Worm (Caenorhabditis elegans) whole organism, young adult: ENCODE measurements around the gene erfa-3.

Source experiments
- B0019.2 ChIP-seq: fragments of 200-800 bp; sonication (Bioruptor generic); conservative IDR thresholded peaks from 2 replicates; pipeline ENCODE4 v1.3.6; 2022; ENCODE audit warnings: missing genetic modification reagents, missing genetic modification characterization, missing compliant biosample characterization
- C17E4.6 ChIP-seq: fragments of 200-800 bp; sonication (Bioruptor generic); IDR thresholded peaks from 2 replicates; pipeline ENCODE4 v1.3.6; 2022; ENCODE audit warnings: missing genetic modification reagents, missing genetic modification characterization, missing compliant biosample characterization
- F10E7.11 ChIP-seq: sonication (generic microtip); optimal IDR thresholded peaks from 2 replicates; lab custom pipeline; 2017; ENCODE audit warnings: mild to moderate bottlenecking, missing genetic modification characterization, moderate library complexity, missing compliant biosample characterization
- F22D6.2 ChIP-seq: sonication (generic microtip); optimal IDR thresholded peaks from 2 replicates; lab custom pipeline; 2016; ENCODE audit warnings: mild to moderate bottlenecking, missing genetic modification characterization, missing compliant biosample characterization
- F23B12.7 ChIP-seq: sonication (generic microtip); optimal IDR thresholded peaks from 2 replicates; lab custom pipeline; 2017; ENCODE audit warnings: missing genetic modification characterization, mild to moderate bottlenecking, missing compliant biosample characterization, antibody characterized with exemption, moderate library complexity; ENCODE audit not compliant: insufficient read depth
- F52B5.7 ChIP-seq: sonication (generic microtip); optimal IDR thresholded peaks from 2 replicates; lab custom pipeline; 2016; ENCODE audit warnings: mild to moderate bottlenecking, missing genetic modification characterization, missing compliant biosample characterization
- T26A5.8 ChIP-seq: sonication (generic microtip); optimal IDR thresholded peaks from 2 replicates; lab custom pipeline; 2016; ENCODE audit warnings: missing genetic modification characterization, missing compliant biosample characterization
- Y53F4B.3 ChIP-seq: fragments of 200-800 bp; sonication (Bioruptor generic); IDR thresholded peaks from 2 replicates; pipeline ENCODE4 v1.3.6; 2022; ENCODE audit warnings: missing genetic modification reagents, missing genetic modification characterization, missing compliant biosample characterization
- Y53G8AR.9 ChIP-seq: fragments of 200-800 bp; sonication (Bioruptor generic); conservative IDR thresholded peaks from 2 replicates; pipeline ENCODE4 v1.3.6; 2022; ENCODE audit warnings: missing genetic modification reagents, missing genetic modification characterization, missing compliant biosample characterization
- Y56A3A.18 ChIP-seq: fragments of 200-800 bp; sonication (Bioruptor generic); IDR thresholded peaks from 2 replicates; pipeline ENCODE4 v1.3.6; 2022; ENCODE audit warnings: missing genetic modification reagents, missing genetic modification characterization, missing compliant biosample characterization
- Y79H2A.3 ChIP-seq: fragments of 200-800 bp; sonication (Bioruptor generic); conservative IDR thresholded peaks from 2 replicates; pipeline ENCODE4 v1.3.6; 2022; ENCODE audit warnings: missing genetic modification reagents, missing genetic modification characterization, missing compliant biosample characterization
- Y95B8A.8 ChIP-seq: fragments of 200-800 bp; sonication (Bioruptor generic); IDR thresholded peaks from 2 replicates; pipeline ENCODE4 v1.3.6; 2022; ENCODE audit warnings: missing genetic modification reagents, missing genetic modification characterization, missing compliant biosample characterization
- ZK185.1 ChIP-seq: sonication (generic microtip); optimal IDR thresholded peaks from 2 replicates; lab custom pipeline; 2016; ENCODE audit warnings: mild to moderate bottlenecking, missing genetic modification characterization, missing compliant biosample characterization; ENCODE audit not compliant: poor library complexity, severe bottlenecking
- ama-1 ChIP-seq, 3 experiments: fragments of 150-350 bp in 1 of 3; sonication (generic microtip) in 2 of 3; optimal IDR thresholded peaks; 2 replicates each; lab custom pipeline; 2014 to 2018; ENCODE audit warnings: missing biosample characterization in 2 of 3, missing genetic modification characterization in 2 of 3, missing genetic modification reagents in 2 of 3
- attf-3 ChIP-seq: fragments of 200-800 bp; sonication (Bioruptor generic); conservative IDR thresholded peaks from 2 replicates; pipeline ENCODE4 v1.3.6; 2022; ENCODE audit warnings: missing genetic modification reagents, missing genetic modification characterization, missing compliant biosample characterization
- attf-6 ChIP-seq: fragments of 200-800 bp; sonication (Bioruptor generic); IDR thresholded peaks from 2 replicates; pipeline ENCODE4 v1.3.6; 2022; ENCODE audit warnings: missing genetic modification reagents, missing genetic modification characterization, missing compliant biosample characterization
- bed-1 ChIP-seq: fragments of 200-800 bp; sonication (Bioruptor generic); IDR thresholded peaks from 2 replicates; pipeline ENCODE4 v1.3.6; 2022; ENCODE audit warnings: missing genetic modification reagents, missing genetic modification characterization, missing compliant biosample characterization
- bed-2 ChIP-seq: fragments of 200-800 bp; sonication (Bioruptor generic); IDR thresholded peaks from 2 replicates; pipeline ENCODE4 v1.3.6; 2022; ENCODE audit warnings: missing genetic modification reagents, missing genetic modification characterization, missing compliant biosample characterization
- cebp-2 ChIP-seq: fragments of 200-800 bp; sonication (Bioruptor generic); IDR thresholded peaks from 2 replicates; pipeline ENCODE4 v1.3.6; 2022; ENCODE audit warnings: missing genetic modification characterization, missing compliant biosample characterization
- dox-1 ChIP-seq: fragments of 200-800 bp; sonication (Bioruptor generic); IDR thresholded peaks from 2 replicates; pipeline ENCODE4 v1.3.6; 2022; ENCODE audit warnings: missing genetic modification reagents, missing genetic modification characterization, missing compliant biosample characterization
- egl-18 ChIP-seq: fragments of 200-800 bp; sonication (Bioruptor generic); IDR thresholded peaks from 2 replicates; pipeline ENCODE4 v1.3.6; 2022; ENCODE audit warnings: missing genetic modification reagents, missing genetic modification characterization, missing compliant biosample characterization
- egl-44 ChIP-seq: fragments of 200-800 bp; sonication (Bioruptor generic); IDR thresholded peaks from 2 replicates; pipeline ENCODE4 v1.3.6; 2022; ENCODE audit warnings: missing genetic modification reagents, missing genetic modification characterization, missing compliant biosample characterization
- ekl-4 ChIP-seq: fragments of 200-800 bp; sonication (Bioruptor generic); IDR thresholded peaks from 2 replicates; pipeline ENCODE4 v1.3.6; 2022; ENCODE audit warnings: missing genetic modification reagents, missing genetic modification characterization, missing compliant biosample characterization
- him-1 ChIP-seq: sonication (generic microtip); optimal IDR thresholded peaks from 2 replicates; lab custom pipeline; 2016; ENCODE audit warnings: missing genotype, missing genetic modification reagents, missing genetic modification characterization, missing compliant biosample characterization
- hlh-26 ChIP-seq: fragments of 200-800 bp; sonication (Bioruptor generic); conservative IDR thresholded peaks from 2 replicates; pipeline ENCODE4 v1.3.6; 2022; ENCODE audit warnings: missing genetic modification reagents, missing genetic modification characterization, missing compliant biosample characterization
- hmg-20 ChIP-seq: fragments of 200-800 bp; sonication (Bioruptor generic); IDR thresholded peaks from 2 replicates; pipeline ENCODE4 v1.3.6; 2022; ENCODE audit warnings: missing genetic modification reagents, missing genetic modification characterization, missing compliant biosample characterization
- lin-40 ChIP-seq: sonication (generic microtip); optimal IDR thresholded peaks from 2 replicates; lab custom pipeline; 2016; ENCODE audit warnings: missing genetic modification characterization, mild to moderate bottlenecking, missing compliant biosample characterization, missing genotype, missing genetic modification reagents
- lir-1 ChIP-seq: fragments of 200-800 bp; sonication (Bioruptor generic); conservative IDR thresholded peaks from 2 replicates; pipeline ENCODE4 v1.3.6; 2022; ENCODE audit warnings: missing genetic modification reagents, missing genetic modification characterization, missing compliant biosample characterization
- lsl-1 ChIP-seq: fragments of 200-800 bp; sonication (Bioruptor generic); optimal IDR thresholded peaks from 2 replicates; lab custom pipeline; 2018; ENCODE audit warnings: mild to moderate bottlenecking, missing genetic modification characterization, moderate library complexity, missing compliant biosample characterization
- lsy-27 ChIP-seq: sonication (generic microtip); optimal IDR thresholded peaks from 2 replicates; lab custom pipeline; 2017; ENCODE audit warnings: missing genetic modification characterization, mild to moderate bottlenecking, missing compliant biosample characterization, antibody characterized with exemption, missing genotype, borderline replicate concordance; ENCODE audit not compliant: insufficient read depth
- madf-3 ChIP-seq: fragments of 200-800 bp; sonication (Bioruptor generic); IDR thresholded peaks from 2 replicates; pipeline ENCODE4 v1.3.6; 2022; ENCODE audit warnings: missing genetic modification reagents, missing genetic modification characterization, missing compliant biosample characterization
- mel-28 ChIP-seq: sonication (generic microtip); optimal IDR thresholded peaks from 2 replicates; lab custom pipeline; 2016; ENCODE audit warnings: borderline replicate concordance, mild to moderate bottlenecking, missing genetic modification characterization, missing compliant biosample characterization
- mes-4 ChIP-seq: sonication (generic microtip); optimal IDR thresholded peaks from 2 replicates; lab custom pipeline; 2016; ENCODE audit warnings: missing genotype, missing genetic modification characterization, missing compliant biosample characterization
- nfya-1 ChIP-seq: sonication (generic microtip); optimal IDR thresholded peaks from 2 replicates; lab custom pipeline; 2017; ENCODE audit warnings: antibody characterized with exemption, missing compliant biosample characterization, missing genetic modification characterization, borderline replicate concordance; ENCODE audit not compliant: insufficient read depth
- nfyb-1 ChIP-seq: fragments of 200-800 bp; sonication (Bioruptor generic); IDR thresholded peaks from 2 replicates; pipeline ENCODE4 v1.3.6; 2022; ENCODE audit warnings: missing genetic modification reagents, missing genetic modification characterization, missing compliant biosample characterization
- nhr-120 ChIP-seq: fragments of 200-800 bp; sonication (Bioruptor generic); IDR thresholded peaks from 2 replicates; pipeline ENCODE4 v1.3.6; 2022; ENCODE audit warnings: missing genetic modification characterization, missing compliant biosample characterization
- nhr-179 ChIP-seq: sonication (generic microtip); optimal IDR thresholded peaks from 2 replicates; lab custom pipeline; 2016; ENCODE audit warnings: mild to moderate bottlenecking, missing genetic modification characterization, missing compliant biosample characterization
- pbrm-1 ChIP-seq: fragments of 200-800 bp; sonication (Bioruptor generic); IDR thresholded peaks from 2 replicates; pipeline ENCODE4 v1.3.6; 2022; ENCODE audit warnings: missing genetic modification reagents, missing genetic modification characterization, missing compliant biosample characterization
- rcor-1 ChIP-seq: fragments of 200-800 bp; sonication (Bioruptor generic); IDR thresholded peaks from 2 replicates; pipeline ENCODE4 v1.3.6; 2022; ENCODE audit warnings: missing genetic modification reagents, missing genetic modification characterization, missing compliant biosample characterization
- snpc-1.3 ChIP-seq: sonication (generic microtip); optimal IDR thresholded peaks from 2 replicates; lab custom pipeline; 2017; ENCODE audit warnings: missing genetic modification characterization, mild to moderate bottlenecking, missing compliant biosample characterization, antibody characterized with exemption, moderate library complexity, missing genotype, missing genetic modification reagents; ENCODE audit not compliant: insufficient read depth
- sptf-2 ChIP-seq: fragments of 200-800 bp; sonication (Bioruptor generic); optimal IDR thresholded peaks from 2 replicates; lab custom pipeline; 2018; ENCODE audit warnings: mild to moderate bottlenecking, missing genetic modification characterization, missing compliant biosample characterization
- tbp1 ChIP-seq: fragments of 200-800 bp; sonication (Bioruptor generic); optimal IDR thresholded peaks from 2 replicates; lab custom pipeline; 2018; ENCODE audit warnings: mild to moderate bottlenecking, missing genetic modification characterization, missing compliant biosample characterization
- unc-130 ChIP-seq: sonication (generic microtip); optimal IDR thresholded peaks from 2 replicates; lab custom pipeline; 2016; ENCODE audit warnings: missing genetic modification reagents, missing genetic modification characterization, missing compliant biosample characterization
- xnd-1 ChIP-seq: sonication (generic microtip); optimal IDR thresholded peaks from 2 replicates; lab custom pipeline; 2016; ENCODE audit warnings: missing genotype, missing genetic modification reagents, missing genetic modification characterization, missing compliant biosample characterization
- ztf-22 ChIP-seq: fragments of 200-800 bp; sonication (Bioruptor generic); optimal IDR thresholded peaks from 2 replicates; lab custom pipeline; 2018; ENCODE audit warnings: mild to moderate bottlenecking, missing genetic modification characterization, moderate library complexity, missing compliant biosample characterization
- ztf-25 ChIP-seq: fragments of 200-800 bp; sonication (Bioruptor generic); IDR thresholded peaks from 2 replicates; pipeline ENCODE4 v1.3.6; 2022; ENCODE audit warnings: missing genetic modification reagents, missing genetic modification characterization, missing compliant biosample characterization
- ztf-6 ChIP-seq: fragments of 200-800 bp; sonication (Bioruptor generic); IDR thresholded peaks from 2 replicates; pipeline ENCODE4 v1.3.6; 2022; ENCODE audit warnings: missing genetic modification reagents, missing genetic modification characterization, missing compliant biosample characterization

erfa-3 gene

ce11 chrV:11076403-11076802 is 36.5 kb downstream of the erfa-3 start (continued):
- TF ChIP-seq B0019.2 (no peak), lir-1 (GFP tag; lab: Robert Waterston, UW) (no peak), ztf-25 (GFP tag; lab: Robert Waterston, UW) (no peak), nfyb-1 (GFP tag; lab: Robert Waterston, UW) (peak; percentile 84), madf-3 (peak; percentile 94), cebp-2 (peak; percentile 92), mel-28 (tag; lab: Kevin White, UChicago) (no peak), F23B12.7 (tag; lab: Kevin White, UChicago) (peak; percentile 39), xnd-1 (tag; lab: Kevin White, UChicago) (peak; percentile 9), ztf-6 (GFP tag; lab: Robert Waterston, UW) (no peak), hlh-26 (no peak), sptf-2 (no peak), Y79H2A.3 (GFP tag; lab: Robert Waterston, UW) (0 out of 2 replicates have a peak, but pooled peaks have one; percentile 62), Y53G8AR.9 (GFP tag; lab: Robert Waterston, UW) (peak; percentile 95), egl-44 (GFP tag; lab: Robert Waterston, UW) (0 out of 2 replicates have a peak, but pooled peaks have one; percentile 28), bed-1 (0 out of 2 replicates have a peak, but pooled peaks have one; percentile 74), bed-2 (GFP tag; lab: Robert Waterston, UW) (0 out of 2 replicates have a peak, but pooled peaks have one; percentile 48), mes-4 (tag; lab: Kevin White, UChicago) (no peak), attf-6 (GFP tag; lab: Robert Waterston, UW) (peak; percentile 87), C17E4.6 (GFP tag; lab: Robert Waterston, UW) (peak; percentile 57), tbp1 (peak; percentile 66), snpc-1.3 (tag; lab: Kevin White, UChicago) (peak; percentile 38), ztf-22 (GFP tag; lab: Kevin White, UChicago) (no peak), lsl-1 (GFP tag; lab: Kevin White, UChicago) (peak; percentile 48), T26A5.8 (peak; percentile 73), hmg-20 (GFP tag; lab: Robert Waterston, UW) (peak; percentile 60; the same call in 1 of the 2 replicates), F10E7.11 (peak; percentile 83), unc-130 (GFP tag; lab: Kevin White, UChicago) (peak; percentile 64), F52B5.7 (tag; lab: Kevin White, UChicago) (peak; percentile 88), Y56A3A.18 (GFP tag; lab: Robert Waterston, UW) (peak; percentile 88), nhr-179 (tag; lab: Kevin White, UChicago) (peak; percentile 2), ama-1 (optimal IDR thresholded peaks at IDR 0.05; lab: Kevin White, UChicago) (peak; percentile 73), ama-1 (GFP tag; optimal IDR thresholded peaks at IDR 0.05; lab: Kevin White, UChicago) (no peak), nhr-120 (0 out of 2 replicates have a peak, but pooled peaks have one; percentile 32), pbrm-1 (GFP tag; lab: Robert Waterston, UW) (peak; percentile 79), dox-1 (GFP tag; lab: Robert Waterston, UW) (peak; percentile 65), rcor-1 (GFP tag; lab: Robert Waterston, UW) (peak; percentile 75; the same call in 1 of the 2 replicates), nfya-1 (tag; lab: Kevin White, UChicago) (no peak), lsy-27 (tag; lab: Kevin White, UChicago) (no peak), lin-40 (tag; lab: Kevin White, UChicago) (peak; percentile 37), ekl-4 (GFP tag; lab: Robert Waterston, UW) (peak; percentile 95), Y53F4B.3 (GFP tag; lab: Robert Waterston, UW) (no peak), ZK185.1 (tag; lab: Kevin White, UChicago) (peak; percentile 43), Y95B8A.8 (GFP tag; lab: Robert Waterston, UW) (peak; percentile 64), him-1 (tag; lab: Kevin White, UChicago) (peak; percentile 67), F22D6.2 (tag; lab: Kevin White, UChicago) (no peak), egl-18 (0 out of 2 replicates have a peak, but pooled peaks have one; percentile 2), attf-3 (GFP tag; lab: Robert Waterston, UW) (no peak)
